Worm (Caenorhabditis elegans) whole organism, late embryonic: ENCODE measurements around the gene K10C9.7.
A peak's percentile ranks its signal among the peaks of the same experiment; 100 is the strongest.

Experiments used
- C08G9.2 ChIP-seq: sonication (generic microtip); optimal IDR thresholded peaks from 2 replicates; lab custom pipeline; 2016; ENCODE audit warnings: mild to moderate bottlenecking, missing genetic modification characterization, moderate library complexity, missing compliant biosample characterization
- C38D4.7 ChIP-seq: fragments of 200-800 bp; sonication (Bioruptor generic); optimal IDR thresholded peaks from 2 replicates; lab custom pipeline; 2018; ENCODE audit warnings: mild to moderate bottlenecking, missing genetic modification characterization, moderate library complexity, missing compliant biosample characterization
- F13H6.1 ChIP-seq: sonication (generic microtip); optimal IDR thresholded peaks from 2 replicates; lab custom pipeline; 2016; ENCODE audit warnings: missing genetic modification characterization, missing compliant biosample characterization
- K09A11.1 ChIP-seq: sonication (generic microtip); optimal IDR thresholded peaks from 2 replicates; lab custom pipeline; 2017; ENCODE audit warnings: antibody characterized with exemption, mild to moderate bottlenecking, missing genetic modification characterization, missing compliant biosample characterization; ENCODE audit not compliant: insufficient read depth
- Y22D7AL.16 ChIP-seq: sonication (generic microtip); optimal IDR thresholded peaks from 2 replicates; lab custom pipeline; 2016; ENCODE audit warnings: missing genetic modification characterization, missing compliant biosample characterization
- ama-1 ChIP-seq: fragments of 150-350 bp; optimal IDR thresholded peaks from 2 replicates; lab custom pipeline; 2014
- ceh-14 ChIP-seq: sonication (generic microtip); optimal IDR thresholded peaks from 2 replicates; lab custom pipeline; 2016; ENCODE audit warnings: missing genotype, missing genetic modification characterization, missing compliant biosample characterization
- ceh-19 ChIP-seq: fragments of 200-800 bp; sonication (Bioruptor generic); optimal IDR thresholded peaks from 2 replicates; lab custom pipeline; 2018; ENCODE audit warnings: mild to moderate bottlenecking, missing genetic modification characterization, missing compliant biosample characterization
- ceh-34 ChIP-seq: sonication (generic microtip); optimal IDR thresholded peaks from 2 replicates; lab custom pipeline; 2016; ENCODE audit warnings: mild to moderate bottlenecking, missing genetic modification characterization, missing compliant biosample characterization
- ceh-48 ChIP-seq: sonication (generic microtip); optimal IDR thresholded peaks from 2 replicates; lab custom pipeline; 2016; ENCODE audit warnings: missing genetic modification characterization, inconsistent platforms, missing compliant biosample characterization
- ceh-6 ChIP-seq: fragments of 200-800 bp; sonication (Bioruptor generic); optimal IDR thresholded peaks from 2 replicates; lab custom pipeline; 2018; ENCODE audit warnings: mild to moderate bottlenecking, missing genetic modification characterization, missing compliant biosample characterization
- dve-1 ChIP-seq: sonication (generic microtip); optimal IDR thresholded peaks from 2 replicates; lab custom pipeline; 2017; ENCODE audit warnings: antibody characterized with exemption, mild to moderate bottlenecking, missing genetic modification characterization, missing compliant biosample characterization
- elt-2 ChIP-seq: sonication (generic microtip); optimal IDR thresholded peaks from 2 replicates; lab custom pipeline; 2016; ENCODE audit warnings: missing genetic modification reagents, missing genetic modification characterization, missing compliant biosample characterization
- ets-4 ChIP-seq: sonication (generic microtip); optimal IDR thresholded peaks from 2 replicates; lab custom pipeline; 2016; ENCODE audit warnings: missing genetic modification characterization, missing compliant biosample characterization
- eyg-1 ChIP-seq: sonication (generic microtip); optimal IDR thresholded peaks from 2 replicates; lab custom pipeline; 2016; ENCODE audit warnings: missing genotype, missing genetic modification characterization, missing compliant biosample characterization
- fkh-6 ChIP-seq: sonication (generic microtip); optimal IDR thresholded peaks from 2 replicates; lab custom pipeline; 2016; ENCODE audit warnings: missing genetic modification characterization, missing compliant biosample characterization
- hlh-13 ChIP-seq: fragments of 200-800 bp; sonication (Bioruptor generic); optimal IDR thresholded peaks from 2 replicates; lab custom pipeline; 2018; ENCODE audit warnings: mild to moderate bottlenecking, missing genetic modification characterization, missing compliant biosample characterization
- lim-6 ChIP-seq: sonication (generic microtip); optimal IDR thresholded peaks from 2 replicates; lab custom pipeline; 2016; ENCODE audit warnings: missing genetic modification characterization, missing compliant biosample characterization
- madf-2 ChIP-seq: sonication (generic microtip); optimal IDR thresholded peaks from 2 replicates; lab custom pipeline; 2017; ENCODE audit warnings: missing genetic modification characterization, missing compliant biosample characterization
- nfya-1 ChIP-seq: sonication (generic microtip); optimal IDR thresholded peaks from 2 replicates; lab custom pipeline; 2017; ENCODE audit warnings: missing genetic modification characterization, mild to moderate bottlenecking, missing compliant biosample characterization, antibody characterized with exemption, moderate library complexity
- nhr-11 ChIP-seq: fragments of 150-350 bp; optimal IDR thresholded peaks from 2 replicates; lab custom pipeline; 2014; ENCODE audit warnings: missing biosample characterization, missing genetic modification characterization
- npax-4 ChIP-seq: sonication (generic microtip); optimal IDR thresholded peaks from 2 replicates; lab custom pipeline; 2016; ENCODE audit warnings: missing genetic modification characterization, missing compliant biosample characterization
- odd-2 ChIP-seq: sonication (generic microtip); optimal IDR thresholded peaks from 2 replicates; lab custom pipeline; 2017; ENCODE audit warnings: antibody characterized with exemption, mild to moderate bottlenecking, missing genetic modification characterization, missing compliant biosample characterization
- pag-3 ChIP-seq: sonication (generic microtip); optimal IDR thresholded peaks from 2 replicates; lab custom pipeline; 2016; ENCODE audit warnings: missing compliant biosample characterization, missing genetic modification characterization, borderline replicate concordance
- pat-9 ChIP-seq: fragments of 200-800 bp; sonication (Bioruptor generic); optimal IDR thresholded peaks from 2 replicates; lab custom pipeline; 2018; ENCODE audit warnings: mild to moderate bottlenecking, missing genetic modification characterization, moderate library complexity, missing compliant biosample characterization
- pha-2 ChIP-seq: sonication (generic microtip); optimal IDR thresholded peaks from 2 replicates; lab custom pipeline; 2017; ENCODE audit warnings: mild to moderate bottlenecking, missing genetic modification characterization, missing compliant biosample characterization
- pqm-1 ChIP-seq: sonication (generic microtip); optimal IDR thresholded peaks from 2 replicates; lab custom pipeline; 2016; ENCODE audit warnings: missing genetic modification characterization, missing compliant biosample characterization
- ref-2 ChIP-seq: sonication (generic microtip); optimal IDR thresholded peaks from 2 replicates; lab custom pipeline; 2016; ENCODE audit warnings: missing genetic modification characterization, missing compliant biosample characterization
- rnt-1 ChIP-seq: sonication (generic microtip); optimal IDR thresholded peaks from 2 replicates; lab custom pipeline; 2016; ENCODE audit warnings: missing genetic modification characterization, missing compliant biosample characterization
- sdc-2 ChIP-seq: sonication (generic microtip); optimal IDR thresholded peaks from 2 replicates; lab custom pipeline; 2016; ENCODE audit warnings: missing genotype, missing genetic modification characterization, missing compliant biosample characterization
- tbx-2 ChIP-seq: sonication (generic microtip); optimal IDR thresholded peaks from 2 replicates; lab custom pipeline; 2016; ENCODE audit warnings: missing genetic modification characterization, missing compliant biosample characterization
- ttx-3 ChIP-seq: sonication (generic microtip); optimal IDR thresholded peaks from 2 replicates; lab custom pipeline; 2016; ENCODE audit warnings: missing genetic modification reagents, missing genetic modification characterization, missing compliant biosample characterization
- unc-42 ChIP-seq: sonication (generic microtip); optimal IDR thresholded peaks from 2 replicates; lab custom pipeline; 2016; ENCODE audit warnings: missing genotype, missing genetic modification characterization, missing compliant biosample characterization
- unc-55 ChIP-seq: sonication (generic microtip); optimal IDR thresholded peaks from 2 replicates; lab custom pipeline; 2017; ENCODE audit warnings: missing biosample characterization, missing genetic modification reagents, missing genetic modification characterization
- unc-86 ChIP-seq: sonication (generic microtip); optimal IDR thresholded peaks from 2 replicates; lab custom pipeline; 2016; ENCODE audit warnings: missing genetic modification characterization, missing compliant biosample characterization

K10C9.7 gene

ce11 chrV:1049334-1049733 lies 18.0 kb downstream of the K10C9.7 start:
- no peak for TF ChIP-seq K09A11.1 (tag; lab: Kevin White, UChicago)
- peak; percentile 3 for TF ChIP-seq nfya-1 (tag; lab: Kevin White, UChicago)
- peak; percentile 23 for TF ChIP-seq ceh-48 (tag; lab: Kevin White, UChicago)
- TF ChIP-seq unc-55 (GFP tag; lab: Kevin White, UChicago), result peak; percentile 30
- TF ChIP-seq, all 69 proteins: peak for 3

- no peak for TF ChIP-seq Y22D7AL.16 (tag; lab: Kevin White, UChicago)
- no peak for TF ChIP-seq eyg-1 (tag; lab: Kevin White, UChicago)
- TF ChIP-seq C08G9.2, result no peak
- TF ChIP-seq sdc-2 (tag; lab: Kevin White, UChicago), result no peak
These were observed 18.9 kb downstream of the K10C9.7 start, which contains the start of gene nra-4 for ce11 chrV:1048482-1048881. Gene nra-4 (minus strand): TSS chrV:1048582.

- no peak for TF ChIP-seq ttx-3 (tag; lab: Kevin White, UChicago)
- no peak for TF ChIP-seq ceh-6 (GFP tag; lab: Kevin White, UChicago)
- peak; percentile 69 for TF ChIP-seq nfya-1 (tag; lab: Kevin White, UChicago)
- TF ChIP-seq madf-2 (tag; lab: Kevin White, UChicago), result no peak
These were observed 20.1 kb downstream of the K10C9.7 start for ce11 chrV:1047251-1047650.

- TF ChIP-seq ceh-19 (GFP tag; lab: Kevin White, UChicago), result no peak
- TF ChIP-seq ceh-34 (tag; lab: Kevin White, UChicago), result no peak
- no peak for TF ChIP-seq pat-9 (tag; lab: Kevin White, UChicago)
- no peak for TF ChIP-seq nhr-11 (tag; lab: Kevin White, UChicago)
- no peak for TF ChIP-seq ttx-3 (tag; lab: Kevin White, UChicago)
- no peak for TF ChIP-seq ceh-14 (tag; lab: Kevin White, UChicago)
- TF ChIP-seq C38D4.7 (GFP tag; lab: Kevin White, UChicago), result no peak
- no peak for TF ChIP-seq elt-2
- TF ChIP-seq unc-42 (tag; lab: Kevin White, UChicago), result no peak
- no peak for TF ChIP-seq tbx-2
- no peak for TF ChIP-seq ceh-48 (tag; lab: Kevin White, UChicago)
- no peak for TF ChIP-seq ref-2 (tag; lab: Kevin White, UChicago)
- no peak for TF ChIP-seq unc-86 (tag; lab: Kevin White, UChicago)
- TF ChIP-seq ama-1 (lab: Kevin White, UChicago), result no peak
These were observed 29.3 kb downstream of the K10C9.7 start for ce11 chrV:1038074-1038473.

ce11 chrV:1033304-1033703 lies 34.1 kb downstream of the K10C9.7 start, which contains the start of gene flp-34:
Gene flp-34 (minus strand): TSS chrV:1033404.
- TF ChIP-seq F13H6.1 (tag; lab: Kevin White, UChicago) (no peak), hlh-13 (GFP tag; lab: Kevin White, UChicago) (no peak), elt-2 (no peak), pag-3 (tag; lab: Kevin White, UChicago) (no peak), npax-4 (tag; lab: Kevin White, UChicago) (no peak), ets-4 (no peak), rnt-1 (tag; lab: Kevin White, UChicago) (no peak), dve-1 (tag; lab: Kevin White, UChicago) (no peak), fkh-6 (tag; lab: Kevin White, UChicago) (no peak), pqm-1 (tag; lab: Kevin White, UChicago) (no peak), lim-6 (tag; lab: Kevin White, UChicago) (no peak), odd-2 (tag; lab: Kevin White, UChicago) (no peak), pha-2 (tag; lab: Kevin White, UChicago) (no peak), ceh-6 (GFP tag; lab: Kevin White, UChicago) (no peak)
